Worm (Caenorhabditis elegans) whole organism, L2 larva: ENCODE measurements around the gene R12B2.3.

ENCODE experiments used
- C34F6.9 ChIP-seq: fragments of 150-350 bp; optimal IDR thresholded peaks from 2 replicates; lab custom pipeline; 2014; ENCODE audit warnings: missing biosample characterization, missing genetic modification characterization
- F13H6.1 ChIP-seq: sonication (generic microtip); optimal IDR thresholded peaks from 2 replicates; lab custom pipeline; 2016; ENCODE audit warnings: missing genetic modification characterization, missing compliant biosample characterization
- Y55F3AM.14 ChIP-seq: fragments of 200-800 bp; sonication (Bioruptor generic); optimal IDR thresholded peaks from 2 replicates; lab custom pipeline; 2018; ENCODE audit warnings: mild to moderate bottlenecking, missing genetic modification characterization, missing compliant biosample characterization
- ZK546.5 ChIP-seq: sonication (generic microtip); optimal IDR thresholded peaks from 2 replicates; lab custom pipeline; 2017; ENCODE audit warnings: missing biosample characterization, missing genetic modification characterization
- alr-1 ChIP-seq: fragments of 150-350 bp; optimal IDR thresholded peaks from 2 replicates; lab custom pipeline; 2014; ENCODE audit warnings: missing biosample characterization, missing genetic modification characterization
- aly-2 ChIP-seq: fragments of 150-350 bp; optimal IDR thresholded peaks from 2 replicates; lab custom pipeline; 2014; ENCODE audit warnings: missing biosample characterization, missing genetic modification characterization
- ama-1 ChIP-seq: fragments of 150-350 bp; optimal IDR thresholded peaks from 2 replicates; lab custom pipeline; 2018; ENCODE audit warnings: inconsistent platforms
- blmp-1 ChIP-seq: sonication (generic microtip); optimal IDR thresholded peaks from 2 replicates; lab custom pipeline; 2017; ENCODE audit warnings: missing genetic modification characterization, mild to moderate bottlenecking, missing compliant biosample characterization, antibody characterized with exemption, moderate library complexity; ENCODE audit not compliant: insufficient read depth
- ceh-16 ChIP-seq: fragments of 150-350 bp; optimal IDR thresholded peaks from 2 replicates; lab custom pipeline; 2014; ENCODE audit warnings: missing biosample characterization, missing genetic modification characterization
- ceh-82 ChIP-seq: fragments of 150-350 bp; optimal IDR thresholded peaks from 2 replicates; lab custom pipeline; 2014; ENCODE audit warnings: missing biosample characterization, missing genetic modification characterization
- dmd-4 ChIP-seq: sonication (generic microtip); optimal IDR thresholded peaks from 2 replicates; lab custom pipeline; 2017; ENCODE audit warnings: missing biosample characterization, missing genetic modification characterization
- egl-27 ChIP-seq: sonication (generic microtip); optimal IDR thresholded peaks from 3 replicates; lab custom pipeline; 2017; ENCODE audit warnings: missing biosample characterization, missing genetic modification reagents, missing genetic modification characterization
- elt-3 ChIP-seq: sonication (generic microtip); optimal IDR thresholded peaks from 2 replicates; lab custom pipeline; 2017; ENCODE audit warnings: missing biosample characterization, missing genetic modification characterization
- fos-1 ChIP-seq: fragments of 150-350 bp; optimal IDR thresholded peaks from 2 replicates; lab custom pipeline; 2014; ENCODE audit warnings: missing biosample characterization, missing genetic modification characterization
- gmeb-1 ChIP-seq: fragments of 150-350 bp; optimal IDR thresholded peaks from 2 replicates; lab custom pipeline; 2014; ENCODE audit warnings: missing biosample characterization, missing genetic modification characterization
- lin-11 ChIP-seq: fragments of 150-350 bp; sonication (generic microtip); optimal IDR thresholded peaks from 2 replicates; lab custom pipeline; 2014; ENCODE audit warnings: missing biosample characterization, missing genetic modification characterization, inconsistent platforms, mixed read lengths
- lin-13 ChIP-seq: fragments of 150-350 bp; optimal IDR thresholded peaks from 2 replicates; lab custom pipeline; 2014; ENCODE audit warnings: missing biosample characterization, missing genetic modification reagents, missing genetic modification characterization
- lin-39 ChIP-seq: fragments of 150-350 bp; optimal IDR thresholded peaks from 2 replicates; lab custom pipeline; 2014; ENCODE audit warnings: missing biosample characterization, missing genetic modification reagents, missing genetic modification characterization
- lsy-2 ChIP-seq, 2 experiments: fragments of 150-350 bp in 1 of 2; sonication (generic microtip) in 1 of 2; optimal IDR thresholded peaks; 2 replicates each; lab custom pipeline; 2014 to 2017; ENCODE audit warnings: missing biosample characterization in 2 of 2, missing genetic modification characterization in 2 of 2
- mab-5 ChIP-seq: fragments of 150-350 bp; optimal IDR thresholded peaks from 2 replicates; lab custom pipeline; 2014; ENCODE audit warnings: missing biosample characterization, missing genetic modification characterization
- mdl-1 ChIP-seq, 2 experiments: fragments of 150-350 bp in 1 of 2; sonication (generic microtip) in 1 of 2; optimal IDR thresholded peaks; 2 replicates each; lab custom pipeline; 2017; ENCODE audit warnings: missing biosample characterization in 2 of 2, missing genetic modification characterization in 2 of 2
- nhr-10 ChIP-seq: sonication (generic microtip); optimal IDR thresholded peaks from 2 replicates; lab custom pipeline; 2017; ENCODE audit warnings: missing biosample characterization, missing genetic modification characterization
- nhr-11 ChIP-seq: fragments of 150-350 bp; optimal IDR thresholded peaks from 2 replicates; lab custom pipeline; 2014; ENCODE audit warnings: missing biosample characterization, missing genetic modification characterization
- nhr-12 ChIP-seq: fragments of 150-350 bp; optimal IDR thresholded peaks from 2 replicates; lab custom pipeline; 2014; ENCODE audit warnings: missing biosample characterization, missing genetic modification characterization
- nhr-129 ChIP-seq: fragments of 150-350 bp; optimal IDR thresholded peaks from 2 replicates; lab custom pipeline; 2014; ENCODE audit warnings: missing biosample characterization, missing genetic modification characterization
- nhr-21 ChIP-seq: fragments of 150-350 bp; optimal IDR thresholded peaks from 2 replicates; lab custom pipeline; 2014; ENCODE audit warnings: missing biosample characterization, missing genetic modification characterization
- nhr-23 ChIP-seq: fragments of 150-350 bp; optimal IDR thresholded peaks from 2 replicates; lab custom pipeline; 2014; ENCODE audit warnings: missing biosample characterization, missing genetic modification reagents, missing genetic modification characterization
- nhr-237 ChIP-seq: fragments of 150-350 bp; optimal IDR thresholded peaks from 2 replicates; lab custom pipeline; 2014; ENCODE audit warnings: missing biosample characterization, missing genetic modification characterization
- nhr-25 ChIP-seq: fragments of 150-350 bp; sonication (generic microtip); optimal IDR thresholded peaks from 3 replicates; lab custom pipeline; 2014; ENCODE audit warnings: missing biosample characterization, missing genetic modification characterization
- nhr-6 ChIP-seq: fragments of 150-350 bp; optimal IDR thresholded peaks from 2 replicates; lab custom pipeline; 2014; ENCODE audit warnings: missing biosample characterization, missing genetic modification characterization
- sem-4 ChIP-seq: fragments of 150-350 bp; optimal IDR thresholded peaks from 2 replicates; lab custom pipeline; 2014; ENCODE audit warnings: missing biosample characterization, missing genetic modification reagents, missing genetic modification characterization
- skn-1 ChIP-seq: sonication (generic microtip); optimal IDR thresholded peaks from 2 replicates; lab custom pipeline; 2017; ENCODE audit warnings: missing biosample characterization, missing genetic modification characterization
- sma-3 ChIP-seq: sonication (generic microtip); optimal IDR thresholded peaks from 2 replicates; lab custom pipeline; 2016; ENCODE audit warnings: missing genetic modification reagents, missing genetic modification characterization, missing compliant biosample characterization
- sma-9 ChIP-seq, 2 experiments: fragments of 150-350 bp in 1 of 2; sonication (generic microtip) in 1 of 2; optimal IDR thresholded peaks; 2 replicates each; lab custom pipeline; 2014 to 2016; ENCODE audit warnings: missing genetic modification characterization in 2 of 2, mild to moderate bottlenecking in 1 of 2, missing biosample characterization in 1 of 2, missing compliant biosample characterization in 1 of 2, missing genetic modification reagents in 1 of 2, moderate library complexity in 1 of 2
- snpc-4 ChIP-seq: fragments of 150-350 bp; optimal IDR thresholded peaks from 2 replicates; lab custom pipeline; 2014; ENCODE audit warnings: missing biosample characterization, missing genetic modification characterization
- unc-39 ChIP-seq: fragments of 150-350 bp; optimal IDR thresholded peaks from 2 replicates; lab custom pipeline; 2014; ENCODE audit warnings: missing biosample characterization, missing genetic modification characterization
- unc-55 ChIP-seq: fragments of 150-350 bp; sonication (generic microtip); optimal IDR thresholded peaks from 3 replicates; lab custom pipeline; 2014; ENCODE audit warnings: missing biosample characterization, missing genetic modification reagents, missing genetic modification characterization
- unc-62 ChIP-seq: fragments of 150-350 bp; optimal IDR thresholded peaks from 2 replicates; lab custom pipeline; 2014; ENCODE audit warnings: missing biosample characterization, missing genetic modification reagents, missing genetic modification characterization
- zag-1 ChIP-seq: fragments of 150-350 bp; optimal IDR thresholded peaks from 2 replicates; lab custom pipeline; 2014; ENCODE audit warnings: missing biosample characterization, missing genetic modification characterization

R12B2.3 gene

DNA sequence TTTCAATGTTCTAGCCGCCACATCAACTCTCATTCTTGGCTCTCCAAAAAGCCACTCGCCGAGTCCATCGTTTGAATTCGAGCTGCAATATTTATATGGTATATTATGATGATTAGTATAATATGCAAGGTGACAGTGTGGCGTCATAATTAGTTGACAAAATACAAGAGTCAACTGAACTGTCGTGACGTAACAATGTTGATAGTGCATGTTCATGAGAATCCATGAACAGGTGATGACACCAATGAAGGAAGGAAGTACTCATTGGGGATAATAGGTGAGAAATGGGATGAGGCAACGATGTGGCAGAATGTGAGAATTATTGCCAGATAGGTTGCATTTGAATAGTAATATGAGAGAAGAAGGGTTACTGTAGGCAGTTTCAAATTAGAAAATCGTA lies 10.4 kb upstream of the R12B2.3 start:
- TF ChIP-seq unc-62 (no peak), nhr-25 (tag; lab: Kevin White, UChicago) (no peak), lin-13 (GFP tag; lab: Kevin White, UChicago) (no peak), F13H6.1 (tag; lab: Kevin White, UChicago) (no peak), nhr-12 (tag; lab: Kevin White, UChicago) (no peak), nhr-23 (no peak), zag-1 (no peak), nhr-129 (tag; lab: Kevin White, UChicago) (no peak), unc-39 (tag; lab: Kevin White, UChicago) (no peak), ZK546.5 (tag; lab: Kevin White, UChicago) (no peak), gmeb-1 (tag; lab: Kevin White, UChicago) (no peak), mdl-1 (tag; optimal IDR thresholded peaks at IDR 0.05; lab: Kevin White, UChicago) (no peak), snpc-4 (no peak), ama-1 (no peak)
- TF ChIP-seq, all 48 proteins: peak for 0

DNA sequence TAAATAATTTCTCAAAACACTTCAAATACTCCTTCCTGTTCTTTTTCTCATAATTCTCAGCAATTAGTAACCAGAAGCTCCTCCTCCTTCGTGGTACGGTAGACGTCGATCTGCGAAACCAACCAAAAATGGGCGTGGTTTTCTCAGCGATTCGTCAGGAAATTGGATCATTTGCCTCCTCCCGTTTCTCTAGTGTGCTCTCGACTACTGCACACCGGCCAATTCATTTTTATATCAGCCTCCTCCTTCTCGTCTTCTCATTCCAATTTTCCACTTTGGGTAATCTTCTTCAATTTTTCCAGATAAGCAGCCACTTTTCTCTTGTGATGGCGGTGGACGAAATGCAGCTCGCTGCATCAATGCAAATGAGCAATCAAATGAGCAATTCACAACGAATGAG lies 6.6 kb upstream of the R12B2.3 start, which contains the start of gene ceh-10:
TSS of gene ceh-10 (plus strand) at position 301 of the 400 bp plus-strand sequence.
- TF ChIP-seq mab-5 (tag; lab: Kevin White, UChicago) (no peak), nhr-23 (no peak), lin-13 (GFP tag; lab: Kevin White, UChicago) (no peak), sem-4 (no peak), ceh-16 (no peak), sma-9 (GFP tag; optimal IDR thresholded peaks at IDR 0.05; lab: Kevin White, UChicago) (no peak), sma-9 (tag; optimal IDR thresholded peaks at IDR 0.05; lab: Kevin White, UChicago) (no peak)

DNA sequence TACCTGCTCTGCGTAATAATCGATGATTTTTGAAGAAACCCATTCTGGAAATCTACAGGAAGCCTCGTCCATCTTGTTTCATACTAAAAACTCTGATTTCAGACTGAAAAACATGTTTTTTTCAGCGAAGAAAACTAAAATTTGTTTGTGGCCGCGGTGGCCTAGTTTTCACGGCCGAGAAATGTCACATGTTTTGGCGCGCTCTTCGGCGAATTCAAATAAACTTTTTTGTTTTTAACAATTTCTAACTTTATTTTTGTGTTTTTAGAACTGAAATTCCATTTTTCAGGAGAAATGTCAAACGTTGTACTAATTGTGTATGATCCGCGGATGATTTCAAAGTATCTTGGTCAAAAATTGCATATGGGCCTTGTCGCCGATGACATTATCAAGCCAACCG lies 2.4 kb upstream of the R12B2.3 start, which contains the start of the genes polq-1 and him-10:
TSS of gene polq-1 (minus strand) at position 190 of the 400 bp plus-strand sequence.
TSS of gene him-10 (plus strand) at position 290 of the 400 bp plus-strand sequence.
- TF ChIP-seq lin-39 (tag; lab: Kevin White, UChicago), result no peak
- no peak for TF ChIP-seq aly-2 (tag; lab: Kevin White, UChicago)
- no peak for TF ChIP-seq elt-3 (tag; lab: Kevin White, UChicago)
- TF ChIP-seq dmd-4 (tag; lab: Kevin White, UChicago), result no peak
- TF ChIP-seq gmeb-1 (tag; lab: Kevin White, UChicago), result peak; percentile 47
- TF ChIP-seq nhr-6 (tag; lab: Kevin White, UChicago), result no peak
- TF ChIP-seq nhr-10 (tag; lab: Kevin White, UChicago), result no peak
- TF ChIP-seq nhr-21 (tag; lab: Kevin White, UChicago), result no peak
- TF ChIP-seq C34F6.9 (tag; lab: Kevin White, UChicago), result peak; percentile 44
- TF ChIP-seq sma-3 (GFP tag; lab: Kevin White, UChicago), result no peak
- TF ChIP-seq unc-55 (GFP tag; lab: Kevin White, UChicago), result no peak
- TF ChIP-seq lin-11 (tag; lab: Kevin White, UChicago), result no peak
- TF ChIP-seq nhr-11 (tag; lab: Kevin White, UChicago), result no peak
- no peak for TF ChIP-seq ZK546.5 (tag; lab: Kevin White, UChicago)

DNA sequence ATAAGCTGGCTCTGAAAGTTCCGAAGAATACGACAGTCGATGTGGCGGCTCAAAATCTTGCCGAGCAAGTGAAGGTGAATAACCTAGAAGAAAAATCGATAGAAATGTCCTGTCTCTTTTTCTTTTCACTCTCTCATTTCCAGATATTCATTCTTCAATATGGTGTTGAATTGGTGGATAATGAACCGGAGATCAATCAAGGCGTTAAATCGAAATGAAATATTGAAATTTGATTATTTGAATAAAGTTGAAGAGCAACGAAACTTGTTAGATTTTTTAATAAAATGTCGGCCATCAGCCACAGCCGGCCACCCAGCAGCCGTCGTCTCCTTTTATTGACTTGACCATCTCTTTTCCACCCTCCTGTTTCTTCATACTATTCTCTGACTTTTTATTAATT lies 1.3 kb downstream of the R12B2.3 start, which contains the start of gene R12B2.2:
TSS of gene R12B2.2 (plus strand) at position 301 of the 400 bp plus-strand sequence.
- no peak for TF ChIP-seq ama-1
- no peak for TF ChIP-seq nhr-237
- TF ChIP-seq alr-1 (tag; lab: Kevin White, UChicago), result no peak
- TF ChIP-seq sma-9 (GFP tag; optimal IDR thresholded peaks at IDR 0.05; lab: Kevin White, UChicago), result no peak
- no peak for TF ChIP-seq sma-9 (tag; optimal IDR thresholded peaks at IDR 0.05; lab: Kevin White, UChicago)
- TF ChIP-seq, all 48 proteins: peak for 0

DNA sequence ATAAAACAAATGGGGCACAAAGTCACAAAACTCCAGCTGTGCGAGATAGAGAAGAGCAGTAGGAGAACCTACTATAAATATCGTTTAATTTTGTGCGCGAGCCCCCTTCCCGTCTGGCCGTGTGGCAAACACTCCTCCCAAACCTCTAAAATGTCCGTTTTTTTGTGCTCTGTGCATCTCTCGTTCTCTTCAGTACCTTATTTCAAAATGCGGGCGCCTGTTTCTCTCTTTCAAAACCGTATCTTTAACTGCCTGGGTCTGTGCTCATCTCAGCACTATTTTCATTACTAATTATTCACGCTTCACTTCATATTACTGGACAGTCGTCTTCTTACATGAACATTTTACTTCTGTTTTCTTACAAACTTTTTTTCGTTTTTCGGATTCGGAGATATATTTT lies 4.6 kb downstream of the R12B2.3 start:
- TF ChIP-seq sma-3 (GFP tag; lab: Kevin White, UChicago) (no peak), nhr-25 (tag; lab: Kevin White, UChicago) (no peak), fos-1 (peak; percentile 35)

DNA sequence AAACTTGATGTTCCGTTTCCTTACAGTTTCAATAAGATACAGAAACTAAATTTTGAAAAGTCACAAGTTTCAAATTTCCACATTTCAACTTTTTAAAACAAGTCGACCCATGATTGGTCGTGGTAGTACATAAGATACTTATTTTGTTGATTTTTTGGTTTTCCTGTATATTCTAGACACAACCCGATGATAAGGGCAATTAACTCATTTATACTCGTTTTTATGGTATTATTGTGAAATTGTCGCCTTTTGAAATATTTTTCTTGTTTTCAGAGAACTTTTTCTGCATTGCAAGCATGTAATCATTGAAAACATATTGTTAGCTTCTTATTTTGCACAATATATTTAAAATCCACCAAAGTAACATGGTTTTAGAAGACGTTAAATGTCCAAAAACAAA lies 6.6 kb downstream of the R12B2.3 start:
- TF ChIP-seq C34F6.9 (tag; lab: Kevin White, UChicago) (no peak), nhr-6 (tag; lab: Kevin White, UChicago) (no peak), nhr-12 (tag; lab: Kevin White, UChicago) (no peak), lin-13 (GFP tag; lab: Kevin White, UChicago) (no peak), lin-11 (tag; lab: Kevin White, UChicago) (no peak), Y55F3AM.14 (GFP tag; lab: Kevin White, UChicago) (no peak), unc-39 (tag; lab: Kevin White, UChicago) (no peak), ceh-16 (no peak), ceh-82 (tag; lab: Kevin White, UChicago) (no peak), nhr-237 (no peak), alr-1 (tag; lab: Kevin White, UChicago) (no peak), aly-2 (tag; lab: Kevin White, UChicago) (no peak), nhr-10 (tag; lab: Kevin White, UChicago) (no peak), blmp-1 (tag; lab: Kevin White, UChicago) (no peak), lsy-2 (tag; optimal IDR thresholded peaks at IDR 0.05; lab: Kevin White, UChicago) (no peak), lin-39 (tag; lab: Kevin White, UChicago) (no peak), mab-5 (tag; lab: Kevin White, UChicago) (no peak), egl-27 (no peak), ama-1 (no peak), skn-1 (no peak)
